Fruit fly (Drosophila melanogaster): ENCODE data around the gene pnr.

Gene pnr

dm6 chr3R:16042137-16042899, 16.4 kb downstream of the pnr start (continued):
- TF ChIP-seq net (GFP tag; optimal IDR thresholded peaks at IDR 0.05) (no peak), CG6163 (GFP tag; IDR thresholded peaks at IDR 0.05) (peak; percentile 54; the same call in 2 of the 3 replicates), fd85E (GFP tag; optimal IDR thresholded peaks at IDR 0.05) (no peak), CG4318 (GFP tag; optimal IDR thresholded peaks at IDR 0.05) (no peak), Ets96B (tag; optimal IDR thresholded peaks at IDR 0.05) (peak; percentile 22)

dm6 chr3R:16042900-16043548, 17.1 kb downstream of the pnr start, which contains the start of gene Jhbp4:
Gene Jhbp4 (plus strand): TSS chr3R:16043498.
- no peak for TF ChIP-seq fkh (GFP tag; optimal IDR thresholded peaks at IDR 0.05)
- TF ChIP-seq Gug (GFP tag; IDR thresholded peaks at IDR 0.05), result no peak
- TF ChIP-seq pdm3 (GFP tag; optimal IDR thresholded peaks at IDR 0.05), result peak; percentile 29
- TF ChIP-seq vri (GFP tag; optimal IDR thresholded peaks at IDR 0.05), result no peak
- TF ChIP-seq Hr4 (GFP tag; optimal IDR thresholded peaks at IDR 0.05), result peak; percentile 54
- TF ChIP-seq CG8632 (GFP tag; optimal IDR thresholded peaks at IDR 0.05), result peak; percentile 32
- TF ChIP-seq ss (GFP tag; optimal IDR thresholded peaks at IDR 0.05), result peak in 1 of 2 experiments; percentile 32
- TF ChIP-seq dac (GFP tag; optimal IDR thresholded peaks at IDR 0.05), result peak; percentile 13
- no peak for TF ChIP-seq CG16779 (tag; optimal IDR thresholded peaks at IDR 0.05)
- no peak for TF ChIP-seq salr (GFP tag; optimal IDR thresholded peaks at IDR 0.05)
- no peak for TF ChIP-seq Eip93F (GFP tag; optimal IDR thresholded peaks at IDR 0.05)
- no peak for TF ChIP-seq CG31627 (GFP tag; optimal IDR thresholded peaks at IDR 0.05)
- peak; percentile 1 for TF ChIP-seq Lpt (GFP tag; optimal IDR thresholded peaks at IDR 0.05)
- peak; percentile 2 for TF ChIP-seq CG4318 (GFP tag; optimal IDR thresholded peaks at IDR 0.05)
- TF ChIP-seq Hr39 (GFP tag; optimal IDR thresholded peaks at IDR 0.05), result no peak
- TF ChIP-seq CG6276 (GFP tag; optimal IDR thresholded peaks at IDR 0.05), result peak; percentile 45
- TF ChIP-seq CG6854 (GFP tag; optimal IDR thresholded peaks at IDR 0.05), result no peak
- TF ChIP-seq Blimp-1 (GFP tag; optimal IDR thresholded peaks at IDR 0.05), result peak; percentile 59
- peak; percentile 91 for TF ChIP-seq Eip78C (GFP tag)
- TF ChIP-seq CG11294 (GFP tag; IDR thresholded peaks at IDR 0.05), result no peak
- no peak for TF ChIP-seq CG1621 (tag; optimal IDR thresholded peaks at IDR 0.05)
- TF ChIP-seq OdsH (GFP tag; optimal IDR thresholded peaks at IDR 0.05), result peak; percentile 15
- TF ChIP-seq lz (GFP tag; optimal IDR thresholded peaks at IDR 0.05), result peak; percentile 35
- TF ChIP-seq Sox15 (GFP tag; optimal IDR thresholded peaks at IDR 0.05), result no peak
- peak; percentile 36 for TF ChIP-seq CG15336 (GFP tag; IDR thresholded peaks at IDR 0.05)
- peak; percentile 25 for TF ChIP-seq net (GFP tag; optimal IDR thresholded peaks at IDR 0.05)
- TF ChIP-seq Hr38 (GFP tag; optimal IDR thresholded peaks at IDR 0.05), result no peak
- TF ChIP-seq topi (GFP tag; optimal IDR thresholded peaks at IDR 0.05), result no peak
- TF ChIP-seq fd59A (GFP tag; optimal IDR thresholded peaks at IDR 0.05), result no peak
- peak; percentile 20 for TF ChIP-seq Ets96B (tag; optimal IDR thresholded peaks at IDR 0.05)
- peak; percentile 2 for TF ChIP-seq esn (GFP tag; optimal IDR thresholded peaks at IDR 0.05)
- peak; percentile 11 for TF ChIP-seq CG6792 (GFP tag; optimal IDR thresholded peaks at IDR 0.05)
- TF ChIP-seq Sox14 (GFP tag; optimal IDR thresholded peaks at IDR 0.05), result peak; percentile 41
- no peak for TF ChIP-seq CG7368 (GFP tag; optimal IDR thresholded peaks at IDR 0.05)
- TF ChIP-seq CG34406 (GFP tag; optimal IDR thresholded peaks at IDR 0.05), result no peak
- peak; percentile 44 for TF ChIP-seq CG32006 (GFP tag; optimal IDR thresholded peaks at IDR 0.05)
- TF ChIP-seq CG3919 (GFP tag; optimal IDR thresholded peaks at IDR 0.05), result no peak
- TF ChIP-seq CG3032 (tag; optimal IDR thresholded peaks at IDR 0.05), result peak; percentile 43
- TF ChIP-seq dsx (GFP tag; optimal IDR thresholded peaks at IDR 0.05; ENCODE audit: poor library complexity, severe bottlenecking), result no peak
- TF ChIP-seq spab (GFP tag; optimal IDR thresholded peaks at IDR 0.05), result no peak
- TF ChIP-seq CG9139 (GFP tag; optimal IDR thresholded peaks at IDR 0.05), result no peak
- no peak for TF ChIP-seq fd85E (GFP tag; optimal IDR thresholded peaks at IDR 0.05)
- no peak for TF ChIP-seq CG11902 (GFP tag; optimal IDR thresholded peaks at IDR 0.05)
- TF ChIP-seq CG8119 (GFP tag; IDR thresholded peaks at IDR 0.05), result no peak
- no peak for TF ChIP-seq svp (GFP tag)
- TF ChIP-seq Sox102F (GFP tag; optimal IDR thresholded peaks at IDR 0.05), result peak; percentile 11

Measured in whole organism, prepupa.